Worm (Caenorhabditis elegans): Measurements from ENCODE around the gene B0432.1.

B0432.1 gene

DNA sequence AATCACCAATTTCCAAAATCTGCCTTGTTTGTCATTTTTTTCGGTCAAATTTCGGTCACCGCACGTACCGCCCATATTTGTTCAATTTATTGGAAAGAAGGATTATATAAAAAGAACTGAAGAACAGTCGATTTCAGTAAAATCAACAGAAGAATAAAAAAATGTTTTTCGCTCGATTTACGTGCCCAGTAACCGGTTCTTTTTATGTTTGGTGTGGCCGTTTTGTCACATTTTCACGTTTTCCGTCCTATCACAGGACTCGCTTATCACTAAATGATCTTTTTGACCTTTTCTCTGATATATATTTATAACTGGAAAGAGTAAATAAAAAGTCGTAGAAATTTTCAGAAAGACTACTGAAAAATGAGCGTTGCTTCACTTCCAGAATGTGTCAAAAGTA lies 22.3 kb downstream of the B0432.1 start, which contains the start of gene far-7 (continued):
- TF ChIP-seq unc-30 (tag; optimal IDR thresholded peaks at IDR 0.05) (no peak), ceh-82 (tag; optimal IDR thresholded peaks at IDR 0.05) (no peak), vab-15 (tag; optimal IDR thresholded peaks at IDR 0.05) (no peak), C16A3.4 (tag; optimal IDR thresholded peaks at IDR 0.05) (no peak), pax-3 (tag; optimal IDR thresholded peaks at IDR 0.05) (no peak), nhr-19 (GFP tag; conservative IDR thresholded peaks at IDR 0.05) (no peak), alr-1 (tag; optimal IDR thresholded peaks at IDR 0.05; ENCODE audit: borderline replicate concordance) (no peak), mab-9 (GFP tag; IDR thresholded peaks at IDR 0.05) (no peak), nhr-237 (tag; optimal IDR thresholded peaks at IDR 0.05) (no peak), lin-14 (GFP tag; optimal IDR thresholded peaks at IDR 0.05) (peak; percentile 58), tlp-1 (tag; optimal IDR thresholded peaks at IDR 0.05) (no peak), swsn-7 (tag; optimal IDR thresholded peaks at IDR 0.05) (no peak), fkh-4 (tag; optimal IDR thresholded peaks at IDR 0.05; ENCODE audit: borderline replicate concordance) (no peak), grh-1 (GFP tag; IDR thresholded peaks at IDR 0.05) (peak; percentile 36; the same call in 1 of the 2 replicates), fos-1 (tag; optimal IDR thresholded peaks at IDR 0.05) (no peak), rnt-1 (tag; optimal IDR thresholded peaks at IDR 0.05) (no peak), pag-3 (tag; optimal IDR thresholded peaks at IDR 0.05; ENCODE audit: borderline replicate concordance, insufficient read depth) (no peak), unc-62 (GFP tag; optimal IDR thresholded peaks at IDR 0.05) (no peak), mdl-1 (tag; optimal IDR thresholded peaks at IDR 0.05) (peak in 1 of 2 experiments; percentile 35), zip-4 (GFP tag; optimal IDR thresholded peaks at IDR 0.05) (no peak), fkh-8 (tag; optimal IDR thresholded peaks at IDR 0.05) (no peak), lin-39 (tag; optimal IDR thresholded peaks at IDR 0.05) (no peak), unc-130 (tag; optimal IDR thresholded peaks at IDR 0.05) (no peak), snpc-4 (tag; optimal IDR thresholded peaks at IDR 0.05) (no peak), elt-2 (tag; optimal IDR thresholded peaks at IDR 0.05) (no peak), jun-1 (tag; optimal IDR thresholded peaks at IDR 0.05) (no peak), sptf-1 (tag; optimal IDR thresholded peaks at IDR 0.05) (no peak), elt-3 (tag; optimal IDR thresholded peaks at IDR 0.05) (peak in 2 of 6 experiments; percentile 16 to 50), ceh-63 (GFP tag; optimal IDR thresholded peaks at IDR 0.05) (no peak), mep-1 (tag; optimal IDR thresholded peaks at IDR 0.05) (no peak), nhr-11 (tag; optimal IDR thresholded peaks at IDR 0.05) (no peak), nhr-71 (tag; optimal IDR thresholded peaks at IDR 0.05) (peak; percentile 15), ets-5 (GFP tag; IDR thresholded peaks at IDR 0.05) (no peak), isw-1 (GFP tag; IDR thresholded peaks at IDR 0.05) (no peak), ces-1 (GFP tag; optimal IDR thresholded peaks at IDR 0.05) (no peak), blmp-1 (tag; optimal IDR thresholded peaks at IDR 0.05) (peak; percentile 47), ceh-90 (tag; optimal IDR thresholded peaks at IDR 0.05) (no peak), lin-13 (GFP tag; optimal IDR thresholded peaks at IDR 0.05) (no peak), ztf-4 (tag; optimal IDR thresholded peaks at IDR 0.05) (no peak), lin-35 (GFP tag; optimal IDR thresholded peaks at IDR 0.05) (peak in 1 of 2 experiments; percentile 41), pqm-1 (tag; optimal IDR thresholded peaks at IDR 0.05) (no peak), ceh-88 (GFP tag; IDR thresholded peaks at IDR 0.05) (no peak), zag-1 (tag; optimal IDR thresholded peaks at IDR 0.05) (no peak), nhr-28 (tag; optimal IDR thresholded peaks at IDR 0.05) (no peak), ztf-11 (tag; optimal IDR thresholded peaks at IDR 0.05) (no peak), nhr-85 (tag) (peak; percentile 66), egl-13 (tag; optimal IDR thresholded peaks at IDR 0.05) (no peak), efl-3 (GFP tag; optimal IDR thresholded peaks at IDR 0.05) (no peak), snu-23 (GFP tag; optimal IDR thresholded peaks at IDR 0.05) (peak; percentile 57), lin-15B (tag; optimal IDR thresholded peaks at IDR 0.05) (no peak), nhr-20 (tag; optimal IDR thresholded peaks at IDR 0.05) (peak; percentile 46), F16B12.6 (tag; optimal IDR thresholded peaks at IDR 0.05) (no peak), nhr-84 (tag; optimal IDR thresholded peaks at IDR 0.05) (no peak)

Data from whole organism, L1 larva.